Worm (Caenorhabditis elegans) whole organism, L2 larva: ENCODE data around the gene pgph-3.
"Not testable (repeated sequence)": the region's sequence is repeated elsewhere in the genome, so short reads cannot be mapped to it uniquely, and the experiment has no call there.

ENCODE experiments used
- R02D3.7 ChIP-seq: fragments of 150-350 bp; optimal IDR thresholded peaks from 2 replicates; lab custom pipeline; 2014; ENCODE audit warnings: missing biosample characterization, missing genetic modification characterization
- ZK546.5 ChIP-seq: sonication (generic microtip); optimal IDR thresholded peaks from 2 replicates; lab custom pipeline; 2017; ENCODE audit warnings: missing biosample characterization, missing genetic modification characterization
- egl-27 ChIP-seq: sonication (generic microtip); optimal IDR thresholded peaks from 3 replicates; lab custom pipeline; 2017; ENCODE audit warnings: missing biosample characterization, missing genetic modification reagents, missing genetic modification characterization
- lin-39 ChIP-seq: fragments of 150-350 bp; optimal IDR thresholded peaks from 2 replicates; lab custom pipeline; 2014; ENCODE audit warnings: missing biosample characterization, missing genetic modification reagents, missing genetic modification characterization
- mdl-1 ChIP-seq, 2 experiments: fragments of 150-350 bp in 1 of 2; sonication (generic microtip) in 1 of 2; optimal IDR thresholded peaks; 2 replicates each; lab custom pipeline; 2017; ENCODE audit warnings: missing biosample characterization in 2 of 2, missing genetic modification characterization in 2 of 2
- nhr-12 ChIP-seq: fragments of 150-350 bp; optimal IDR thresholded peaks from 2 replicates; lab custom pipeline; 2014; ENCODE audit warnings: missing biosample characterization, missing genetic modification characterization
- skn-1 ChIP-seq: sonication (generic microtip); optimal IDR thresholded peaks from 2 replicates; lab custom pipeline; 2017; ENCODE audit warnings: missing biosample characterization, missing genetic modification characterization
- sma-9 ChIP-seq, 2 experiments: fragments of 150-350 bp in 1 of 2; sonication (generic microtip) in 1 of 2; optimal IDR thresholded peaks; 2 replicates each; lab custom pipeline; 2014 to 2016; ENCODE audit warnings: missing genetic modification characterization in 2 of 2, mild to moderate bottlenecking in 1 of 2, missing biosample characterization in 1 of 2, missing compliant biosample characterization in 1 of 2, missing genetic modification reagents in 1 of 2, moderate library complexity in 1 of 2
- snpc-4 ChIP-seq: fragments of 150-350 bp; optimal IDR thresholded peaks from 2 replicates; lab custom pipeline; 2014; ENCODE audit warnings: missing biosample characterization, missing genetic modification characterization
- unc-62 ChIP-seq: fragments of 150-350 bp; optimal IDR thresholded peaks from 2 replicates; lab custom pipeline; 2014; ENCODE audit warnings: missing biosample characterization, missing genetic modification reagents, missing genetic modification characterization

DNA sequence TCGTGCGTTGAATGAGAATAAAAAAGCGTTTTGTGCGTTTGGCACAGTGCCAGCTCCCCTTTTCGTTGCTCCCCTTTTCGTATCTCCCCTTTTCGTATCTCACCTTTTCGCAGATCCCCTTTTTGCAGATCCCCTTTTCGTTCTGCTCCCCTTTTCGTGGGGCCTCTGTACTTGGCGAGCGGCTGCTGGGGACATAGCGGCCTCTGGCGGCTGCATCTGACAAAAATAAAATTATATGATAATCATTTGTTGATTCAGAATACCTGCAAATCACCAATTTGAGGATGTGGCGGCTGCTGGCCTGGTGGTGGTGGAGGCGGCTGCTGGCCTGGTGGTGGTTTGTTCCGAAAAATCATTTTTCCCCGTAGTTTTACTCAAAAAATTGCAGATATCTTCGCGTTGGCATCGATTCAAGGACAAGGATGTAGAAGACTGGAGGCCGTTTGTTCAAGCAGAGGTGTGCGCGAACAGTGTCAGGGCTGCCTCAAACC is 8.4 kb downstream of the pgph-3 start, which contains the start of gene K09H11.11:
- not testable (repeated sequence) for TF ChIP-seq lin-39; ZK546.5 (tag; lab: Kevin White, UChicago); mdl-1 (tag; optimal IDR thresholded peaks at IDR 0.05; lab: Kevin White, UChicago); nhr-12 (tag; lab: Kevin White, UChicago); egl-27 (tag; lab: Kevin White, UChicago); sma-9 (GFP tag; optimal IDR thresholded peaks at IDR 0.05; lab: Kevin White, UChicago); sma-9 (tag; optimal IDR thresholded peaks at IDR 0.05; lab: Kevin White, UChicago); R02D3.7 (tag; lab: Kevin White, UChicago); skn-1 (tag; lab: Kevin White, UChicago); snpc-4 (tag; lab: Kevin White, UChicago); unc-62
